Worm (Caenorhabditis elegans): Measurements from ENCODE around the gene clec-132.

Gene clec-132

DNA sequence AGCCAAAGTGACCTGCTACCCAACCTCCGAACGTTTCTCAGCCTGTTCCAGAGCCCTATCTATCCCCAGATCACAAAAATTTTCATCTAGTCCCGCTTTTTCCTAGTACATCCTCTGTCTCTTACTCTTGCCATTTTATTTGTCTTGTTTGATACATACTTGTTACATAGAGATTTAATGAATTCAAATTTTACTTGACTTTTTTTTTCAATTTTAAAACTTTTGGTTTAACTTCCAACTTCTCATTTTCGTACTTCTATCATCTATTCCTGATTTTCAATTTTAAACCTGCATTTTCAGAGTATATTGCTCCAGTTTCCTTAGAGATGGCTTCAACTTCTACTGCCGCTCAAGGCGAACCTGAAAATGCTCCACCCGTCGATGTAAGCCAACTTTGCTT is 50.0 kb downstream of the clec-132 start, which contains the start of gene M151.3:
Gene M151.3 (plus strand): TSS at position 301 of the 400 bp plus-strand sequence.
- TF ChIP-seq ztf-23 (GFP tag; IDR thresholded peaks at IDR 0.05) (no peak), ztf-29 (GFP tag; IDR thresholded peaks at IDR 0.05) (no peak)
